Worm (Caenorhabditis elegans) whole organism, early embryonic: Measurements from ENCODE around the gene C42D4.3.

Experiments used
- ama-1 ChIP-seq: fragments of 150-350 bp; optimal IDR thresholded peaks from 2 replicates; lab custom pipeline; 2014
- ceh-13 ChIP-seq: fragments of 200-800 bp; sonication (Bioruptor generic); optimal IDR thresholded peaks from 2 replicates; lab custom pipeline; 2018; ENCODE audit warnings: mild to moderate bottlenecking, missing genetic modification characterization, missing compliant biosample characterization
- scrt-1 ChIP-seq: fragments of 200-800 bp; sonication (Bioruptor generic); IDR thresholded peaks from 2 replicates; pipeline ENCODE4 v1.3.6; 2022; ENCODE audit warnings: missing genetic modification characterization, missing compliant biosample characterization

DNA sequence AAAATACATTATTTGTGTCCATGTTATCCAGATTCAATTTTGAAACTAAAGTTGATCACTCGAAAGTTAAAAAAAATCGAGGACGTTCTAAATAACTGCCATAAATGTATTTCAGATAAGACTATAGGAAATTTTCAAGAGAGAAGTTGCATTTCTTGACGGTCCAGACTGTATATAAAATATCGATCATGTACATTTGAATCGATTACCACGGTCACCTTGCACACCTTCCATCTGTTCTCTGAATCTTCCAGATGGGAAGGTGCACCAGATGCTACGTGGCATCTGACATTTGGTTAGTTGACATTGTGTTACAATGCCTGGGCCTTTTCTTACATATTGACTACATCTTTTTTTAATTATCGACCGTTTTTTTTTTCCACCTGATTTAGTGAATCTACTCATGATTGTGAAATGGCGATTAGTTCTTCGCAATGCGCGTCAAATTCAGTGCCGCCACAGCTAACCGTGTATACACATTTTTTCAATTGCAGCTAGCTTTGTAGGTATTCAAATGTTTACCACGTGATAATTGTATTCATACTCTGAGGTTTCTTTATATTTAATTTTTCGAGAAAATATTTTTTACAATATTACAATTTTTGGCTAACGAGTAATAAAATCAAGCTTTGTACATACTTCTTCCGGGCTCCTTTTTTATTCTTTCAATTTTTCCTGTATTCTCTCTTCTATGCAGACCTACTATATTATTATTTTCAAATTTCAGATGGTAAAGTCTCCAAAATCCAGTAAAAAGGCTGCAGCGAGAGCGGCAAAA, 10.9 kb upstream of the C42D4.3 start, which contains the start of gene skr-16:
- no peak for TF ChIP-seq scrt-1 (GFP tag; lab: Robert Waterston, UW)
- no peak for TF ChIP-seq ceh-13 (GFP tag; lab: Kevin White, UChicago)
- no peak for TF ChIP-seq ama-1 (lab: Kevin White, UChicago)
